Fruit fly (Drosophila melanogaster) whole organism, larva: Measurements from ENCODE around the gene CG32112.

ENCODE experiments used
- noc ChIP-seq: fragments of 200-800 bp; sonication (Bioruptor generic); optimal IDR thresholded peaks from 3 replicates; lab custom pipeline; 2019; ENCODE audit warnings: missing biosample characterization, mild to moderate bottlenecking, missing genetic modification characterization, moderate library complexity

CG32112 gene

DNA sequence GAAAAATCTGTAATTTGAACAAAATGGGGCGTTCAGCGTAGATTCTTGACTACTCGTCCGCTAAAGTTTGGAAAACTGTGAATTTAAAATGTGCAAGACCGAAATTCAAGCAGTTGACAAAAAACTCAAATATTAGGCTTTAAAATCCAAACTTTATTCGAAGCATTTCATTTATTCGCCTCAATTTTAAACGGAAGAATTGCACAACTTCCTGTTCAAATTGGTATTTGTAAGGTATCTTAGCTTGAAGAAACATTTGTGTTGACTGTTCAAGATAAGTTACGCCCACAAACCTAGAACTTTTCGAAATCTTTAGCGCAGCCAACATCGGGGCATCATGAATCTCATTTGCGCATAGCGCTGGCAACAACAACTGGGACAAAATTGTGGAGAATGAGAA lies 37.1 kb downstream of the CG32112 start, which contains the start of gene CG32106:
TSS of gene CG32106 (minus strand) at position 101 of the 400 bp plus-strand sequence.
- no peak for TF ChIP-seq noc (tag; lab: Kevin White, UChicago)

DNA sequence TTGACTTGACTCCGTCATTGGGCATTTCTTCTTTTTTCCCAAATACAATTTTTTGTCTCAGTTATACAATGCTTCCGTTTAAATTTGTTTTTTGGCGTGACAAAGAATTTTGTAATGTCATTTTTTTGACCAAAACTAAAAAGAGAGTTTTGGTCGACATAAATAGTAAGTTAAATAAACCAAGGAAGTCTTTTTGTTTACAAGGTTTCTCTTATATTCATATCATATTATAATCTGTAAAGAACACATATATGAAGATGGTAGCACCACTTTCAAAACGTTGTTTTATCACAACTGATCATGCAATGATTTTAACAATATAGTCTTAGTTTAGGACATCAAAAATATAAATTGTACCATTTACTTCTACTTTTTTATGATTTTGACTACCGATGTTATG lies 39.5 kb downstream of the CG32112 start, which contains the start of the genes CG10969 and CG17666:
TSS of gene CG10969 (minus strand) at position 101 of the 400 bp plus-strand sequence.
TSS of gene CG17666 (plus strand) at position 329 of the 400 bp plus-strand sequence.
- TF ChIP-seq noc (tag; lab: Kevin White, UChicago): no peak

DNA sequence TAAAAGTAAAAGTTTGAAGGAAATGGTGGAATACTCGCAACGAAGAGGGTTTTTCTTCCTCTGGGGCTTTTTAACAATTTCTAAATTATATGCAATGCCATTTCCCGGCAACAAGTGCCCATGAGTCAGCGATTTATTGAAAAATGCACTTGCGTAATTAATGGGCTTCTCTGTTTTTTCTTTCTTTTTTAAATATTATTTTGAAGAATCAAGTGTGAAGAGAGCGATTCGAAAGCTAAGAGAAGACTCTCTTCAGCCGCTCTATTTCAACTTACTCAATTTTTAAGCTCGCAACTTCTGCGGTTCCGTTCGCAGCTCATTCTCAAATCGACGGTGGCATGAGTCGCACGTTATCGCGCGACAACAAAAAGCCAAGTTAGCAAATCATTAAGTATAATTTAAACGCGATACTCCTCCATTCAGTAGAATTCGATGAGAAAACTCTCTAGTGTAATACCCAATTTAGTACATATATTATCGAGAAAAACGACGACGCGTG lies 48.4 kb downstream of the CG32112 start, which contains the start of gene CG42709:
TSS of gene CG42709 (plus strand) at position 318 of the 499 bp plus-strand sequence.
- TF ChIP-seq noc (tag; lab: Kevin White, UChicago): no peak

DNA sequence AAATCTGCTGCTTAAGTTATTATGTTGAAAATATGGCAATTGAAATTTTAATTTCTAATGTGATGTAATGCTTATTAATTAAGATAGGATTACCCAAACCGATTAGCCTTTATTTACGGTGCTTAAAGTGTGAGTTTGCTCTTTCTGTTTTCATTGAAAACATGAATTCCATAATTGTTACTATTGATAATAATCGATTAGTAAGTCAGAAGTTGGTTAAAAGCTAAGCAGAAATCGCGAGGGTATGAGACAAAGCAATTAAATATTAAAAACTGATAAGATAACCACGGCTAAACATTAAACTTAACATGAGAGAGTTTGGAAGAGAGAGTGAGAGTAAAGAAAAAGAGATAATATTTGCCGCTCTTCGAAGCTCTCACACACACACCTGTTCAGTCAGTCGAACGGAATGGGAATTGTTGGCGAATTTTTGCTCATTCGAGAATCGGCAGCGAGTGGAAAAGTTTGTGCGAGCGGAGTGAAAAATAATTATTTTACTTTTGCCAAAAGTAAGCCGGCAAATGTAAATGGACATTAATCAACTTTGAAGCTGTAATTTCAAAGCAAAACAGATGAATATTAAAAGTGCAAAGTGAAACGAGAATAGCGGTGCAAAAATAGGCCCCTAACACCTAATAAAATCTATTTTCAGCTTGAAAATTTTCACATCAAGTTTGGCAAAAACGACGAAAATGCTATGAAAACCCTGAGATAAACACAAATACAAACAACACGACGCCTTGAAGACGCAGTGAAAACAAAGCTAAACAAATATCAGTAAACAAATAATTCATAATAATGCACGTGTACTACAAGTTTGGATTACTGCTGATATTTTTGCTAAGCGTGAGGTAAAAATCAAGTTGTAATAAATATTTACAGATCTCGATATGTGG lies 49.5 kb downstream of the CG32112 start:
- no peak for TF ChIP-seq noc (tag; lab: Kevin White, UChicago)

DNA sequence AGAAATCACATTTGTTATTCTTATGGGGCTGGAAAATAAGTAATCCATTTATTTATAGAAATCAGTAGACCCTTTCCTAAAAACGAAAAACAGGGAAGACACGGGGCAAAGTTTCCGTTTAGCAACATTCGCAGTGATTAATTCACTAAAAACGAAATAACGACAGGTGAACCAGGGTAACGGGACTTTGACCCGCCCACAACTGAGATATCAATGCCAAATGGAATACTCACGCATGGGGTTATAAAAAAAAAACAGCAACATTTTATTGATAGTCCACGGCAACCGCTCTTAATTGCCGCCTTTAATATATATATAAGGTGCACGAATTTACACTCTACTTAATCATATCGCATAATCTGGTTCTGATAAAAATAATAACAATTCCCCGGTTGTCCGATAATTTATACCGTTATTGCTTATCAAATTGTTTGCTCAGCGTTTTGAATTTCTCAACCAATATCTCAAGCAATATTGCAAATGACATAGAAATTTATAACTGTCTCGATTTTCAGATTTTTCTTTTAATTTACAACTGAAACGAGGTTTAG lies 50.2 kb downstream of the CG32112 start:
- peak; percentile 25 for TF ChIP-seq noc (tag; lab: Kevin White, UChicago)

DNA sequence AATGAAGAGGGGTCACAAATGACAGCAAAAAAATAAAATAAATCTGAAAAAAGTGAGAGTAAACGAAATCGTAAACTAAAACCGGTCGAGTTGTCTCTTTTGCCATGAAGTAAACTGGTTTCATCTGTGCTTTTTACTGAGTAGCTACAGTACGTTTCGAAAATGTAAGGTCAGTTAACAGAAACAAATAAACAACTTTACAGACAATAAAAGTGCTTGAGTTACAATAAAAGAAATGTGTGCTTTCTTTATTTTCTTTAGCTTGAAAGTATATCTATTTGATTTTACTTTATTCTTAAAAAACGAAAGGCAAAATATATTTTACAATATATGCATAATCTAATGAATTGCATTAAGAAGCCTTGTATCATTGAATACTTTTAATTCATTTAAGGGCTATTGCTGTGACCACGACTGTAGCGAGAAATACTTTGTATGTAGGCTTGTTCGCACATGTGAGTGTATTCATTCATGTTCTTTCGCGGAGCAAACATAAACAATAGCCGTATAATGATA lies 51.5 kb downstream of the CG32112 start:
- TF ChIP-seq noc (tag; lab: Kevin White, UChicago): peak; percentile 84

DNA sequence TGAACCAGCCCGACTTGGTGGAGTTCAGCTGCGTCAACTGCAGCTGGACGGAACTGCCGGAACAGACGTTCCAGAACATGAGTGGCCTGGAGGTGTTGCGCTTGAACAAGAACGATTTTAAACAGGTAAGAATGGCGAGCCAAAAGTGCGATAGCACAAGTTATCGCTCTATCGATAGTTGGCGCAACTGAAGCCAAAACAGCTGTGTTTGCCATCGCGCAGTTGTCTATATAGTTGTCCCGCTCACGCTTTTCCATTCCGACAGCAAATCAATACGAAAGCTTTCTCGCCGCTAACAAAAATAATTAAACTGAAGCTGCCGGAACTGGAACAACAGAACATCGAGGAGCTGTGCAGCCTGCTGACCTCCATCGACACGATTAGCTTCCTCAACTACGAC lies 53.0 kb downstream of the CG32112 start:
- no peak for TF ChIP-seq noc (tag; lab: Kevin White, UChicago)
